Worm (Caenorhabditis elegans): ENCODE results near the gene fbxb-72.
A peak's percentile ranks its signal among the peaks of the same experiment; 100 is the strongest.

fbxb-72 gene

DNA sequence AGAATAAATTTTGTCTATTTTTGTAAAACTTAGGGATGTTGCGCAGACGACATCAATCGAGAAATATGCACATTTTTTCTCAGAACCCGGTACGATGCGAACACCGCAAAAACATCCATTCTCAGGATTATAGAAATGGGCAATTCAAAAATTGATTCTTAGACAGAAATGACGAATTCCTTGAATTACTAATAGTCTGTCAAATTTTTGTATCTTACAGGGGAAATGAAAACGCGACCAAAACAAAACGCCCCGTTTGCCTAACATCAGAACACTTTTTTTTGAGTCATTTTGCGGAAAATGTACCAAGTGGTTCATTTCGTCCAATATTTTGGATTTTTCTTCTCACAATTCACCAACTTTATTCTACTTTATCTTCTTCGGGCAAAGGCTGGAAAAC lies 19.6 kb upstream of the fbxb-72 start, which contains the start of gene str-134:
Gene str-134, plus strand, starts transcription at position 301 of the 400 bp plus-strand sequence.
- no peak for TF ChIP-seq vab-7 (GFP tag; IDR thresholded peaks at IDR 0.05)
- TF ChIP-seq nhr-6 (tag; optimal IDR thresholded peaks at IDR 0.05), result no peak
- no peak for TF ChIP-seq hlh-11 (tag; optimal IDR thresholded peaks at IDR 0.05)
- no peak for TF ChIP-seq ctbp-1 (GFP tag; IDR thresholded peaks at IDR 0.05)
- no peak for TF ChIP-seq gei-8 (GFP tag; optimal IDR thresholded peaks at IDR 0.05)
- TF ChIP-seq nhr-11 (tag; optimal IDR thresholded peaks at IDR 0.05), result no peak
- TF ChIP-seq mep-1 (tag; optimal IDR thresholded peaks at IDR 0.05), result no peak
- TF ChIP-seq nhr-102 (tag; optimal IDR thresholded peaks at IDR 0.05), result no peak
- TF ChIP-seq lim-7 (GFP tag; IDR thresholded peaks at IDR 0.05), result no peak
- TF ChIP-seq aha-1 (tag), result no peak
- TF ChIP-seq sdz-12 (GFP tag; optimal IDR thresholded peaks at IDR 0.05), result no peak
- TF ChIP-seq arid-1 (GFP tag; conservative IDR thresholded peaks at IDR 0.05), result no peak
- TF ChIP-seq snpc-4 (tag; optimal IDR thresholded peaks at IDR 0.05), result no peak
- TF ChIP-seq jun-1 (tag; optimal IDR thresholded peaks at IDR 0.05), result no peak
- TF ChIP-seq F49E8.2 (tag; optimal IDR thresholded peaks at IDR 0.05; ENCODE audit: borderline replicate concordance), result no peak
- TF ChIP-seq madf-5 (GFP tag; IDR thresholded peaks at IDR 0.05), result no peak
- TF ChIP-seq zip-11 (GFP tag; IDR thresholded peaks at IDR 0.05), result no peak
- no peak for TF ChIP-seq skn-1 (tag; optimal IDR thresholded peaks at IDR 0.05)
- TF ChIP-seq tag-97 (GFP tag; IDR thresholded peaks at IDR 0.05), result no peak

DNA sequence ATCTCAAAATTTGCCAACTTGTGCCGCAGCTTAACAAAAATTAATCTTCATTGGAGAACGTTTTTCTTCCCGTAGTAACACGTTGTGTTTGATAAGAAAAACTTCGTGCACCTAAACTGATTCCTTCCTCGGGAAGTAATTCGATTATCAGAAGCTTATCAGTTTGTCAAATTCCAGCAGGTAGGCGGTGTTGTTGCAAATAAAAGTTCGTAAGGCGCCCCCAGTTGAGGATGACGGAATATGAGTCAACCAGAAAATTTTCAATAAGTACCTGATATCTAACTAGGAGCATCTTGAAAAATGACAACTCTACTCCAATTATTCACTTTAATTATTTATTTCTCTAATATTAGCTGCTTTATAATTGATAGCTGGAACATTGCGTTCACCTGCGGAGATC lies 18.1 kb upstream of the fbxb-72 start, which contains the start of gene C05E4.7:
Gene C05E4.7, plus strand, starts transcription at position 301 of the 400 bp plus-strand sequence.
- TF ChIP-seq unc-62 (GFP tag; optimal IDR thresholded peaks at IDR 0.05 in 1 of 2), result no peak
- TF ChIP-seq unc-62 (tag; optimal IDR thresholded peaks at IDR 0.05), result no peak
- TF ChIP-seq nhr-48 (tag; optimal IDR thresholded peaks at IDR 0.05), result no peak

DNA sequence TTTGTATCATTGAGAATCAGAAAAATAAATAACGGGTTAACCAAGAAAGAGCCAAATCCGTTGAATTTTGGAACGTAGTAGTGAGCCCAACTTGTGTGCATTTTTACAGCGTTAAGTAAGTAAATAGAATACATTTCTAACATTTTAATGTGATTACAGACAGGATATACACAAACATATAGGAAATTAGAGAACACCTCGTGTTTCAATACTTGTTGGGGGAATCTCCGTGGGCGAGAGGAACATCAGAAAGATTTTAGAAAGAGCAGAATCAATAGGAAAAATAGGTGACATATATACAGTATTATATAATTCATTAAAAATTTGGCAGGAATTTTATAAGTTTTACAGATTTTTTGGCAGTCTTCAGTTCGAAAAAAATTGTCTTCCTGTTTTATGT lies 15.0 kb upstream of the fbxb-72 start, which contains the start of gene srj-24:
Gene srj-24, minus strand, starts transcription at position 101 of the 400 bp plus-strand sequence.
- TF ChIP-seq egl-43 (GFP tag; IDR thresholded peaks at IDR 0.05) (no peak), nhr-11 (tag; optimal IDR thresholded peaks at IDR 0.05) (no peak)

DNA sequence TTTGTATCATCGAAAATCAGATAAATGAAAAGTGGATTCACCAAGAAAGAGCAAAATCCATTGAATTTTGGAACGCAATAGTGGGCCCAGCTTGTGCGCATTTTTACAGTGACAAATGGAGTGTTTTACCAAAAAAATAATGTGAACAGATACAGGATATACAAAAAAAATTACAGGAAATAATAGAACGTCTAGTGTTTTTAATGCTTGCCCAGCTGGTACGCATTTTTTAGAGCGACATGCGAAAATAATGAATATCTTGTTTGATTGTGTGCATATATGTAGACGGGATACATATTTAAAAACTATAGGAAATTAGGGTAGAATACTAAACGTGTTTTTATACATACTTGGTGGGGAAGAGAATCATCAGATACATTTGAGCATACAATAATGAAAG lies 12.4 kb upstream of the fbxb-72 start, which contains the start of gene srj-25:
Gene srj-25, minus strand, starts transcription at position 101 of the 400 bp plus-strand sequence.
- no peak for TF ChIP-seq pha-4 (GFP tag; IDR thresholded peaks at IDR 0.05)
- no peak for TF ChIP-seq pha-4 (tag; optimal IDR thresholded peaks at IDR 0.05)
- no peak for TF ChIP-seq ZK337.2 (GFP tag; IDR thresholded peaks at IDR 0.05)
- no peak for TF ChIP-seq F37D6.2 (tag; optimal IDR thresholded peaks at IDR 0.05)
- TF ChIP-seq ztf-7 (tag; optimal IDR thresholded peaks at IDR 0.05), result no peak
- TF ChIP-seq spr-3 (GFP tag; optimal IDR thresholded peaks at IDR 0.05), result no peak
- TF ChIP-seq nhr-25 (tag; optimal IDR thresholded peaks at IDR 0.05; ENCODE audit: borderline replicate concordance, insufficient read depth), result no peak

DNA sequence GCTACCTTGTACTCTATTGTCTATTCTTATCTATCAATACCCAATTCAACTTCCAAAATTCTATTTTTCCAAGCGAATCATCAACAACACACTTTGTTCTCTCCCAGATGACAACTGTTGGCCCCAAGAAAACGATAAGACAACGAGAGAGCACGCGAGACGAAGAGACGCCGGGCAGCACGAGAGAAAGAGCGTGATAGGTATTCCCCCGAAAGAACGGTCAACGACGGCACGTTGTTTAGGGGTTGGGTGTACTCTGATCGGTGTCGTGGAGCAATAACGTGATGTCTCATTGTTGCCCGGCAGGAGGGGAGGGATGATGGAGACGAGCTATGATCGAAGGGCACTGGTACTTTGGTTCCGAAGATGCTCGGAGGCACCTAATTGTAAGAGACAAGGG lies 7.6 kb upstream of the fbxb-72 start:
- no peak for TF ChIP-seq lin-29 (GFP tag; IDR thresholded peaks at IDR 0.05)
- peak; percentile 34; the same call in 1 of the 2 replicates for TF ChIP-seq madf-9 (GFP tag; conservative IDR thresholded peaks at IDR 0.05)
- no peak for TF ChIP-seq Y5F2A.4 (GFP tag; optimal IDR thresholded peaks at IDR 0.05)
- peak; percentile 68 for TF ChIP-seq nhr-42 (GFP tag; IDR thresholded peaks at IDR 0.05)
- TF ChIP-seq nhr-102 (tag; optimal IDR thresholded peaks at IDR 0.05), result peak; percentile 93
- no peak for TF ChIP-seq nhr-237 (tag; optimal IDR thresholded peaks at IDR 0.05)
- peak; percentile 84 for TF ChIP-seq mxl-3 (GFP tag; optimal IDR thresholded peaks at IDR 0.05)
- peak; percentile 84; the same call in 1 of the 2 replicates for TF ChIP-seq Y75B8A.6 (GFP tag; IDR thresholded peaks at IDR 0.05)
- peak; percentile 2 for TF ChIP-seq dpl-1 (GFP tag; optimal IDR thresholded peaks at IDR 0.05)
- TF ChIP-seq Y48G9A.11 (GFP tag; IDR thresholded peaks at IDR 0.05), result no peak
- peak; percentile 92 for TF ChIP-seq nhr-48 (tag; optimal IDR thresholded peaks at IDR 0.05)
- TF ChIP-seq gei-8 (GFP tag; optimal IDR thresholded peaks at IDR 0.05), result peak; percentile 88
- no peak for TF ChIP-seq F10B5.3 (tag; optimal IDR thresholded peaks at IDR 0.05)
- no peak for TF ChIP-seq ztf-11 (tag; optimal IDR thresholded peaks at IDR 0.05)
- TF ChIP-seq nhr-41 (GFP tag; IDR thresholded peaks at IDR 0.05), result no peak; the same call in 1 of the 2 replicates
- peak; percentile 65; the same call in 1 of the 2 replicates for TF ChIP-seq ctbp-1 (GFP tag; IDR thresholded peaks at IDR 0.05)
- TF ChIP-seq duxl-1 (tag; optimal IDR thresholded peaks at IDR 0.05; ENCODE audit: poor library complexity), result peak; percentile 73
- peak; percentile 98 for TF ChIP-seq hlh-30 (tag; optimal IDR thresholded peaks at IDR 0.05; ENCODE audit: insufficient read depth)
- TF ChIP-seq dmd-8 (GFP tag; IDR thresholded peaks at IDR 0.05), result no peak
- TF ChIP-seq F49E8.2 (tag; optimal IDR thresholded peaks at IDR 0.05; ENCODE audit: borderline replicate concordance), result no peak
- TF ChIP-seq nhr-25 (tag; optimal IDR thresholded peaks at IDR 0.05; ENCODE audit: borderline replicate concordance, insufficient read depth), result no peak

Data from whole organism, L4 larva.